Worm (Caenorhabditis elegans): ENCODE data around the gene C54D10.4.

The C54D10.4 gene

DNA sequence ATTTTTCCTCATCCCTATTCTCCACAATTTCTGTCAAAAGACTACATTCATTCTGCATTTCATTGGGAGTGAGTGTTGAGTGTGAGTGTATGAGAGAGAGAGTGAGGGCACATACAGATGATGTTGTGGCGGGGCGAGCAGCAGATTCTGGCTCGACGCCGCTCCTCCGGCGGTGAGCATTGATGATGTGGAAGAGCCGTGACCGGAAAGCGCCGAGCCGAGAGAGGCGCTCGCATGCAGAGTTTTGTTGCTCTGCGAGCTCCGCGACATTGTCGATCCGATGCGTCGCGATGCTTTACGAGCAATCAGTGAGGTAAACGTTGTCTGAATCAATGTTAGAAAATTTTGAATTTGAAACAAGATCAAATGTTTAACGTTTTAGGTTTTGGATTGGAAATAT, 35.0 kb upstream of the C54D10.4 start:
- TF ChIP-seq scrt-1 (GFP tag; IDR thresholded peaks at IDR 0.05) = no peak
- no peak for TF ChIP-seq pes-1 (GFP tag; IDR thresholded peaks at IDR 0.05)
- TF ChIP-seq tbx-11 (GFP tag; IDR thresholded peaks at IDR 0.05) = no peak

DNA sequence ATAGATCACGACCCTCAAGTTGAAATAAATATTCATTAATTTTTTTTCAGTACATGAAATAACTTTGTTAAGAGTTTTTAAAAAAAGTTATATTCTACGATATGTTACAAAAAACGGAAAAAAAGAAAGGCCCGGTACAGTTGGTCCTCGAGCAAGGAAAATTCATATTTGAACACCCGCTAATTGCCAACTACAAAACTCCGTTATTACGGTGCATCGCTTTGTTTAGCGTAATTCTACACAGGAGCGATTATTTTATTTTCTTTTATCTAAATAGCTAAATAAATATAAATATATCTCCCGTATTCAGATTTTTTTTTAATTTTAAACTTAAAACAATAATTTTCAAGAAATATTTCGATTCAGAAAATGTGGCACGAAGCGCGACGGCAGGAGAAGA, 29.7 kb upstream of the C54D10.4 start, which contains the start of gene F28C1.1:
F28C1.1 (plus strand) TSS at position 365 of the 400 bp plus-strand sequence.
- TF ChIP-seq tbx-37 (GFP tag; conservative IDR thresholded peaks at IDR 0.05) (no peak), hnd-1 (tag; optimal IDR thresholded peaks at IDR 0.05) (no peak), hmg-4 (GFP tag; optimal IDR thresholded peaks at IDR 0.05) (no peak), F13C5.2 (tag; optimal IDR thresholded peaks at IDR 0.05) (peak; percentile 17)

DNA sequence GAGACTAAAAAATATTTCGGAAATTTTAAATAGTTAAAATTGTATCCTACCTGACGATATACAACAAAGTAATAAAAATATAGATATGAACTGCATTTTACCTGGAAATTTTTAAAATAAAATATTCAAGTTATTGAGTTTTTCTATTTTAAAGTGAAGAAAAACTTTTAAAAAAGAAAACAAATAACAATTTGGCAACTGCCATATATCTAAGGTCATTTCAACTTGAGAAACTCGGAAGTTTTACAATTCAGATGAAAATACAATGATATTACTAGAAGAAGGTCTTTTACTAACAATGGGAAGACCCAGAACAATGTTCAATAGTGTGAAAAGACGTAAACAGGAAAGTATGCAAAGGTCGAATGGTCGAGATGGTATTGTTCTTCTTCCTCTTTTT, 29.2 kb upstream of the C54D10.4 start, which contains the start of gene C54D10.10:
C54D10.10 (minus strand) TSS at position 101 of the 400 bp plus-strand sequence.
- no peak for TF ChIP-seq tbx-11 (GFP tag; IDR thresholded peaks at IDR 0.05)
- TF ChIP-seq tra-4 (tag; optimal IDR thresholded peaks at IDR 0.05) = no peak
- TF ChIP-seq B0310.2 (tag; optimal IDR thresholded peaks at IDR 0.05) = no peak
- TF ChIP-seq hmg-4 (GFP tag; optimal IDR thresholded peaks at IDR 0.05) = no peak
- TF ChIP-seq tbx-37 (GFP tag; conservative IDR thresholded peaks at IDR 0.05) = no peak
- no peak for TF ChIP-seq ceh-13 (GFP tag; optimal IDR thresholded peaks at IDR 0.05)
- TF ChIP-seq scrt-1 (GFP tag; IDR thresholded peaks at IDR 0.05) = no peak
- TF ChIP-seq ets-7 (tag; optimal IDR thresholded peaks at IDR 0.05) = no peak
- TF ChIP-seq pes-1 (GFP tag; IDR thresholded peaks at IDR 0.05) = no peak
- no peak for TF ChIP-seq F13C5.2 (tag; optimal IDR thresholded peaks at IDR 0.05)
- TF ChIP-seq flt-1 (GFP tag; IDR thresholded peaks at IDR 0.05) = no peak
- TF ChIP-seq hmbx-1 (tag; optimal IDR thresholded peaks at IDR 0.05) = no peak
- no peak for TF ChIP-seq aly-1 (tag; optimal IDR thresholded peaks at IDR 0.05)
- TF ChIP-seq hnd-1 (tag; optimal IDR thresholded peaks at IDR 0.05) = no peak
- TF ChIP-seq sea-1 (GFP tag; conservative IDR thresholded peaks at IDR 0.05) = no peak
- no peak for TF ChIP-seq ama-1 (optimal IDR thresholded peaks at IDR 0.05)
- no peak for TF ChIP-seq ceh-36 (tag; optimal IDR thresholded peaks at IDR 0.05)

DNA sequence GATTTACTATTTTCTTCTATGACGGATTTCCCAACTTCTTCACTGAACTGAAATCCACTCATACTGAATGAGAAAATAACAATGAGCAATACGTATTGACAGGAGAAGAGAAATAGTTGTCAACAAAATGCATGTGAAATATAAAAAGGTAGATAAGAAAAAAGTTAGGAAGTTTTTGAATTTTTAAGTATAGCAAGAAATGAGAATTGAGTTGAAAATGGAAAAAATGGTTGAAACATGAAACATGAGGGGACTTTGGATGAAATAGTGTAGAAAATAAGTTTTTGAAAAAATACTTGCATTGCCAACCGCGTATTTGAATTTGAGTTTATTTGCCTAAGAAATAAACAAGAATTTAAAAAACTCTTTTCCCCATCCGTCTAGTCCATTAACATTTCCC, 26.2 kb upstream of the C54D10.4 start, which contains the start of the genes pals-38 and C54D10.9:
pals-38 (minus strand) TSS at position 101 of the 400 bp plus-strand sequence.
C54D10.9 (plus strand) TSS at position 259 of the 400 bp plus-strand sequence.
- no peak for TF ChIP-seq B0310.2 (tag; optimal IDR thresholded peaks at IDR 0.05)
- no peak for TF ChIP-seq hmg-4 (GFP tag; optimal IDR thresholded peaks at IDR 0.05)
- no peak for TF ChIP-seq F13C5.2 (tag; optimal IDR thresholded peaks at IDR 0.05)
- no peak for TF ChIP-seq ceh-36 (tag; optimal IDR thresholded peaks at IDR 0.05)
- no peak for TF ChIP-seq flt-1 (GFP tag; IDR thresholded peaks at IDR 0.05)
- no peak for TF ChIP-seq hmbx-1 (tag; optimal IDR thresholded peaks at IDR 0.05)
- TF ChIP-seq scrt-1 (GFP tag; IDR thresholded peaks at IDR 0.05) = no peak
- TF ChIP-seq aly-1 (tag; optimal IDR thresholded peaks at IDR 0.05) = no peak
- no peak for TF ChIP-seq tra-4 (tag; optimal IDR thresholded peaks at IDR 0.05)
- TF ChIP-seq pes-1 (GFP tag; IDR thresholded peaks at IDR 0.05) = no peak
- TF ChIP-seq ets-7 (tag; optimal IDR thresholded peaks at IDR 0.05) = no peak
- no peak for TF ChIP-seq tbx-11 (GFP tag; IDR thresholded peaks at IDR 0.05)
- no peak for TF ChIP-seq ceh-13 (GFP tag; optimal IDR thresholded peaks at IDR 0.05)
- TF ChIP-seq tbx-37 (GFP tag; conservative IDR thresholded peaks at IDR 0.05) = no peak
- no peak for TF ChIP-seq ama-1 (optimal IDR thresholded peaks at IDR 0.05)
- no peak for TF ChIP-seq sea-1 (GFP tag; conservative IDR thresholded peaks at IDR 0.05)
- TF ChIP-seq hnd-1 (tag; optimal IDR thresholded peaks at IDR 0.05) = no peak

DNA sequence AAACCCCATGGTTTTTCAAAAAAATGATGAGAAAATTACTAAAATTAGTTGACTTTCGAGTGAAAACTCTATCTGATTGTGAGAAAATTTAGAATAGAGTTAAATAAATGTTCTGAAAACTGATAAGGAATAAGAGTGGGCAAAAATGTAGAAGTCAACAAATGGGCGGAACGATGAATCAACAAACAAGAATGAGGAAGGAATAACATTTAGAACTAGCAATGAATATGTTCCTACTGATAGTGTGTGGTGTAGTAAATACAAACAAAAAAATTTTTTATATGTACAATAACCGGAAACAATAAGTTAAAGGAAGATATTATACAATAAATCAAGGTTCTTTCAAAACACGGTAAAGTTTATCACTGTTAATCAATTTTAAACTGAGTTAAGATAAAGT, 23.0 kb upstream of the C54D10.4 start, which contains the start of gene pals-39:
pals-39 (minus strand) TSS at position 101 of the 400 bp plus-strand sequence.
- TF ChIP-seq tbx-37 (GFP tag; conservative IDR thresholded peaks at IDR 0.05) (no peak), tra-4 (tag; optimal IDR thresholded peaks at IDR 0.05) (no peak), ceh-13 (GFP tag; optimal IDR thresholded peaks at IDR 0.05) (no peak), tbx-11 (GFP tag; IDR thresholded peaks at IDR 0.05) (no peak), ceh-36 (tag; optimal IDR thresholded peaks at IDR 0.05) (no peak), hmbx-1 (tag; optimal IDR thresholded peaks at IDR 0.05) (no peak), ets-7 (tag; optimal IDR thresholded peaks at IDR 0.05) (no peak), hmg-4 (GFP tag; optimal IDR thresholded peaks at IDR 0.05) (no peak), ama-1 (optimal IDR thresholded peaks at IDR 0.05) (no peak), hnd-1 (tag; optimal IDR thresholded peaks at IDR 0.05) (no peak), scrt-1 (GFP tag; IDR thresholded peaks at IDR 0.05) (no peak), F13C5.2 (tag; optimal IDR thresholded peaks at IDR 0.05) (no peak), sea-1 (GFP tag; conservative IDR thresholded peaks at IDR 0.05) (no peak)

DNA sequence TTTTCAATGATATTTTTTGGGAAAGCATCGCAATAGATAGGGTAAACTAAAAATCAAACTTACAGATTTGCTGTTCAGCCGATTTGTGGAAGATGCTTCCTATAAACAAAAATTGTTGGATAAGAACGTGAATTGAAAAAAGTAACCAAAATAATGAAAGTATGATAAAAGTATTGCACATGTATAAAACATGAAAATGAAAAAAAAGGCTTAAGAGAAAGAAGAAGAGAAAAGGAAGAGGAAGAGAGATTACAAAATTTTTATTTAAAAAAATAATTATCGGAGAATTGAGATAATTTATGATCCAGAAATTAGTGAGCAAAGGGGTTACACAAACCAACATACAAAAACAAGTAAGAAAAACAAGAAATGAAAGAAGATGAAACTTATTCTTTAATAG, 20.7 kb upstream of the C54D10.4 start, which contains the start of gene pals-37:
pals-37 (minus strand) TSS at position 101 of the 400 bp plus-strand sequence.
- no peak for TF ChIP-seq ceh-13 (GFP tag; optimal IDR thresholded peaks at IDR 0.05)
- TF ChIP-seq pes-1 (GFP tag; IDR thresholded peaks at IDR 0.05) = no peak
- no peak for TF ChIP-seq hmg-4 (GFP tag; optimal IDR thresholded peaks at IDR 0.05)
- no peak for TF ChIP-seq aly-1 (tag; optimal IDR thresholded peaks at IDR 0.05)
- no peak for TF ChIP-seq tbx-37 (GFP tag; conservative IDR thresholded peaks at IDR 0.05)
- TF ChIP-seq flt-1 (GFP tag; IDR thresholded peaks at IDR 0.05) = no peak
- no peak for TF ChIP-seq sea-1 (GFP tag; conservative IDR thresholded peaks at IDR 0.05)
- TF ChIP-seq B0310.2 (tag; optimal IDR thresholded peaks at IDR 0.05) = no peak
- no peak for TF ChIP-seq tbx-11 (GFP tag; IDR thresholded peaks at IDR 0.05)
- no peak for TF ChIP-seq hnd-1 (tag; optimal IDR thresholded peaks at IDR 0.05)
- TF ChIP-seq ceh-36 (tag; optimal IDR thresholded peaks at IDR 0.05) = no peak
- no peak for TF ChIP-seq hmbx-1 (tag; optimal IDR thresholded peaks at IDR 0.05)
- TF ChIP-seq ama-1 (optimal IDR thresholded peaks at IDR 0.05) = no peak
- TF ChIP-seq F13C5.2 (tag; optimal IDR thresholded peaks at IDR 0.05) = no peak
- TF ChIP-seq tra-4 (tag; optimal IDR thresholded peaks at IDR 0.05) = no peak
- no peak for TF ChIP-seq scrt-1 (GFP tag; IDR thresholded peaks at IDR 0.05)

DNA sequence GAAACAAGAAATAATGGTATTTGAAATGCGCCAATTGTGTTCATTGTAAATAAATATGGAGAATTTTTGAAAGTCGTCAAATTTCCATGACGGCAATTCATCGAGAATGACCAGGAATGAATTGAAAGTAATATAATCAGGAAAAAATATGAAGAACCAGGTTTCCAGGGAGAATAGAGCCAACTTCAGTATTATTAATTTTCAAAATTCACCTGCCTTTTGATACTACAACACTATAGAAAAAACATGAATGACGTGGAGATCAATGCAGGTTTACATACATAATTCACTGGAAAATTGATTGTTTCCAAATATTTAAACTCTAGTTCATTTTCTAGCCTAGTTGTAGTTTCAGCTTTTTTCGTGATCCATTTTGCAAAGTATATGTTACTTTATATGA, 13.0 kb upstream of the C54D10.4 start, which contains the start of gene srh-25:
srh-25 (minus strand) TSS at position 101 of the 400 bp plus-strand sequence.
- TF ChIP-seq ets-7 (tag; optimal IDR thresholded peaks at IDR 0.05) = no peak
- TF ChIP-seq tbx-37 (GFP tag; conservative IDR thresholded peaks at IDR 0.05) = no peak
- no peak for TF ChIP-seq hmbx-1 (tag; optimal IDR thresholded peaks at IDR 0.05)

DNA sequence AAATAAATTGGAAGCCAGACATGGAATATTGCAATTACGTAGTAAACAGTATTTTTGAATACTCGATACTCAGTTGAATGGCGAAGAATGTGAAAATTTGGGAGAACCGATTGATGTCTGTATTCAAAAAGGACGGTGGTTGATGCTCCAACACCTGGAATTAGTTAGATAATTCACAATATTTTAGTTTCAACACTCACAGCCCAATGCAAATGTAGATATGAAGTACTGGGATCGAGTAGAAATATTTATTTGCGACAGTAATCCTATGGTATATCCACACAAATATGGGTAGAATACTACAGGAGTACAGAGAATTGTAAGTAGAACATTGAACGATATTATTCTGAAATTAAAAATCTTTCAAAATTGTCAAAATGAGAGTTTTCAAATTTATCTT, 12.4 kb upstream of the C54D10.4 start:
- TF ChIP-seq ama-1 (optimal IDR thresholded peaks at IDR 0.05) (no peak), hmbx-1 (tag; optimal IDR thresholded peaks at IDR 0.05) (no peak), scrt-1 (GFP tag; IDR thresholded peaks at IDR 0.05) (no peak), ceh-36 (tag; optimal IDR thresholded peaks at IDR 0.05) (no peak), pes-1 (GFP tag; IDR thresholded peaks at IDR 0.05) (no peak), B0310.2 (tag; optimal IDR thresholded peaks at IDR 0.05) (no peak), tra-4 (tag; optimal IDR thresholded peaks at IDR 0.05) (no peak), F13C5.2 (tag; optimal IDR thresholded peaks at IDR 0.05) (no peak), aly-1 (tag; optimal IDR thresholded peaks at IDR 0.05) (no peak), hnd-1 (tag; optimal IDR thresholded peaks at IDR 0.05) (no peak)

Measured in whole organism, early embryonic.